Worm (Caenorhabditis elegans) whole organism, L4 larva: ENCODE measurements around the gene T24H10.5.

ENCODE experiments used
- R02D3.7 ChIP-seq: fragments of 150-350 bp; sonication (generic microtip); optimal IDR thresholded peaks from 3 replicates; lab custom pipeline; 2014; ENCODE audit warnings: missing biosample characterization, missing genetic modification characterization
- aly-2 ChIP-seq: sonication (generic microtip); optimal IDR thresholded peaks from 2 replicates; lab custom pipeline; 2018; ENCODE audit warnings: missing biosample characterization, missing genetic modification characterization
- daf-8 ChIP-seq: fragments of 200-800 bp; sonication (Bioruptor generic); IDR thresholded peaks from 2 replicates; pipeline ENCODE4 v1.3.6; 2022; ENCODE audit warnings: missing genetic modification characterization, missing compliant biosample characterization
- fkh-10 ChIP-seq: fragments of 150-350 bp; optimal IDR thresholded peaks from 2 replicates; lab custom pipeline; 2014; ENCODE audit warnings: missing biosample characterization, missing genetic modification reagents, missing genetic modification characterization
- lin-13 ChIP-seq: fragments of 150-350 bp; optimal IDR thresholded peaks from 2 replicates; lab custom pipeline; 2014; ENCODE audit warnings: missing biosample characterization, missing genetic modification reagents, missing genetic modification characterization
- mep-1 ChIP-seq: fragments of 150-350 bp; sonication (generic microtip); optimal IDR thresholded peaks from 3 replicates; lab custom pipeline; 2014; ENCODE audit warnings: missing biosample characterization, missing genetic modification characterization
- nhr-237 ChIP-seq: sonication (generic microtip); optimal IDR thresholded peaks from 2 replicates; lab custom pipeline; 2017; ENCODE audit warnings: missing biosample characterization, missing genetic modification characterization
- nhr-76 ChIP-seq: fragments of 150-350 bp; optimal IDR thresholded peaks from 2 replicates; lab custom pipeline; 2014; ENCODE audit warnings: missing biosample characterization, missing genetic modification characterization
- snpc-4 ChIP-seq: fragments of 150-350 bp; optimal IDR thresholded peaks from 2 replicates; lab custom pipeline; 2014; ENCODE audit warnings: missing biosample characterization, missing genetic modification characterization
- spr-1 ChIP-seq: sonication (generic microtip); optimal IDR thresholded peaks from 2 replicates; lab custom pipeline; 2016; ENCODE audit warnings: mild to moderate bottlenecking, missing genetic modification characterization, missing compliant biosample characterization
- unc-39 ChIP-seq: sonication (generic microtip); optimal IDR thresholded peaks from 2 replicates; lab custom pipeline; 2017; ENCODE audit warnings: missing biosample characterization, missing genetic modification characterization
- zfp-2 ChIP-seq: sonication (generic microtip); optimal IDR thresholded peaks from 2 replicates; lab custom pipeline; 2016; ENCODE audit warnings: mild to moderate bottlenecking, missing genetic modification characterization, missing compliant biosample characterization
- zfp-3 ChIP-seq: fragments of 200-800 bp; sonication (Bioruptor generic); conservative IDR thresholded peaks from 2 replicates; pipeline ENCODE4 v1.3.6; 2022; ENCODE audit warnings: missing genetic modification reagents, missing genetic modification characterization, missing compliant biosample characterization
- zip-11 ChIP-seq: fragments of 200-800 bp; sonication (Bioruptor generic); IDR thresholded peaks from 2 replicates; pipeline ENCODE4 v1.3.6; 2022; ENCODE audit warnings: missing genetic modification characterization, missing compliant biosample characterization

ce11 chrII:9060332-9060840 is 40.5 kb upstream of the T24H10.5 start:
- TF ChIP-seq mep-1 (tag; lab: Kevin White, UChicago) (peak; percentile 97), spr-1 (peak; percentile 79), lin-13 (peak; percentile 93), zfp-3 (GFP tag; lab: Robert Waterston, UW) (peak; percentile 75; the same call in 1 of the 2 replicates), unc-39 (tag; lab: Kevin White, UChicago) (no peak), zip-11 (GFP tag; lab: Robert Waterston, UW) (no peak), fkh-10 (GFP tag; lab: Kevin White, UChicago) (peak; percentile 73), nhr-237 (tag; lab: Kevin White, UChicago) (no peak), daf-8 (GFP tag; lab: Robert Waterston, UW) (no peak), R02D3.7 (tag; lab: Kevin White, UChicago) (no peak), zfp-2 (tag; lab: Kevin White, UChicago) (peak; percentile 56), nhr-76 (no peak), aly-2 (no peak), snpc-4 (tag; lab: Kevin White, UChicago) (no peak)
